Worm (Caenorhabditis elegans) whole organism, L4 larva: ENCODE data around the gene imph-1.

Experiments used
- aha-1 ChIP-seq: fragments of 150-350 bp; peaks from one replicate; lab custom pipeline; 2014; ENCODE audit warnings: missing biosample characterization, missing genetic modification characterization
- unc-62 ChIP-seq, 3 experiments: fragments of 150-350 bp in 1 of 3; sonication (generic microtip); optimal IDR thresholded peaks in 2 of 3; peaks in 1 of 3; 1 replicate in 1 of 3; 2 replicates in 2 of 3; lab custom pipeline; 2014 to 2017; ENCODE audit warnings: missing biosample characterization in 3 of 3, missing genetic modification characterization in 3 of 3, missing genetic modification reagents in 3 of 3, missing genotype in 1 of 3

DNA sequence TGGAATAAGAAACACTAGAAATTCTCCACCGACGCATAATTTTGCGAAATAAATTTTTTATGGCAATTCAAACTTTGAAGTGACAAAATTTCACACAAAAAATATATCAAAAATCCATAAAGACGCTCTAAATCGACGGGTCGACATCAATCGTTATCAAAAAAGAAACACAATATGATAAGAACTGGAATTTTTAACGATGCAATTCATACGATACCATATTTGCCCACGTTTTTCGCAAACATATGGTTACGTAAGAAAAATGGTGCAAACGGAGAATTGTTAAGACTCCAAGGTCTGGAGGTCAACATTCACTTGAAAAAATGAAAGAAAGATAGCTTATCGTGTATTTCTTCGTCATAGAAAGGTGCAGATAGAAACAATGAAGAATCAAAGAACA is 47.3 kb upstream of the imph-1 start:
- TF ChIP-seq aha-1 (tag; lab: Kevin White, UChicago) (peak; percentile 82), unc-62 (GFP tag; optimal IDR thresholded peaks at IDR 0.05 in 1 of 2; lab: Kevin White, UChicago) (no peak), unc-62 (tag; optimal IDR thresholded peaks at IDR 0.05; lab: Kevin White, UChicago) (no peak)
